Fruit fly (Drosophila melanogaster): ENCODE measurements around the gene CG31064.

DNA sequence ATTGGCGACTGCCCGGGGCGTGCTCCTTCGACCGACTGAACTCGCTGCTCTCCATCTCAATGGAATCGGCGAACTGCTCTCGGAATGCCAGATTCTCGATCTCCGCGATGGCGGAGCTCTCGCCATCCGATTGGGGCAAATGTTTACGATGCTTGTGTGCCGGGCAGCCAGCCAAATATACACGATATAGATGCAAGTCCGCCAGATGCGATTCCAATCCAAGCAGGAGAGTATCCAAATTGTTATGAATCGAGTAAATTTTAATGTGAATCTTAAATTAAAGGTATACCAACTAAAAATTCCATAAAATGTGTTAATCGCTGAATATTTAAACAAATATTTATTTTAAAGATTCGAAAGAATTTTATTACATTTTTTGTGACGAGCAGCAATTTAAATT, 9.0 kb upstream of the CG31064 start, which contains the start of gene CG5984:
- TF ChIP-seq CG34367 (tag; optimal IDR thresholded peaks at IDR 0.05) (no peak), CG13204 (GFP tag; optimal IDR thresholded peaks at IDR 0.05) (no peak), EcR (GFP tag; optimal IDR thresholded peaks at IDR 0.05) (no peak), fd96Ca (GFP tag; IDR thresholded peaks at IDR 0.05) (no peak), Pif1A (GFP tag; optimal IDR thresholded peaks at IDR 0.05) (no peak), CG10348 (GFP tag; IDR thresholded peaks at IDR 0.05) (no peak), CG8159 (tag; optimal IDR thresholded peaks at IDR 0.05) (no peak), CG32121 (GFP tag; IDR thresholded peaks at IDR 0.05) (no peak), Ets98B (GFP tag; IDR thresholded peaks at IDR 0.05) (no peak), rn (GFP tag; IDR thresholded peaks at IDR 0.05) (no peak), CG12605 (GFP tag; IDR thresholded peaks at IDR 0.05) (no peak), CG9948 (tag; optimal IDR thresholded peaks at IDR 0.05) (no peak), CG4496 (GFP tag; IDR thresholded peaks at IDR 0.05) (no peak), CG17806 (tag; optimal IDR thresholded peaks at IDR 0.05) (no peak)

Data from whole organism, pupa.